Fruit fly (Drosophila melanogaster): ENCODE data around the gene Axn.
A peak's percentile ranks its signal among the peaks of the same experiment; 100 is the strongest.

The Axn gene

DNA sequence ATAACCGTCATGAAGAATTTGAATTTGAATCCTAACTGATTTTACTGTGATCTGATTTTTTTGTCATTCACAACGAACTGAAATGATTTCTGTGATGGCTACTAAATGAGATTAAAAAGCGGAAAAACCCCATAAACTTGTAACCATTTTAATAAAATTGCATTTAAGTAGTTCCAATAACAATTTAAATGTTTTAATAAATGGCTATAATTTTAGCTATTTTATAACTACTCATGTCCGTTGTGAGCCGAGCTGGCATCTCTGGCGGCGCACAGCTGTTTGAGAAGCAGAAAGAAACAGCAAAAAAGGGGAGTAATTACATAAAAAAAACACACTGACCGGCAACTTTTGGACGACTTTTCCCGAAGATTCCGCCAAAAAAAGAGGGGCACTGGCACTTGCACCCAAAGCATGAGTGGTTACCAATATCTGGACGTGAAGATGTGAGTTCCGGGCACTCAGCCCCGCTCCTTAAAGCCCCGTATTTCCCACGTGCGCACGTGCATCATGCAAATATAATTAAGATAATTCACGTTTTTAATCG is 34.0 kb downstream of the Axn start, which contains the start of the genes CG7950 and Rpp14a (continued):
- TF ChIP-seq TFAM (GFP tag; optimal IDR thresholded peaks at IDR 0.05): no peak
- TF ChIP-seq bcd (GFP tag; optimal IDR thresholded peaks at IDR 0.05): peak; percentile 49
- peak; percentile 47 for TF ChIP-seq CG5245 (GFP tag; optimal IDR thresholded peaks at IDR 0.05)
- peak; percentile 38 for TF ChIP-seq crc (GFP tag; optimal IDR thresholded peaks at IDR 0.05)
- TF ChIP-seq Six4 (GFP tag; optimal IDR thresholded peaks at IDR 0.05): peak; percentile 57
- no peak; the same call in 1 of the 2 replicates for TF ChIP-seq Gsc (GFP tag; IDR thresholded peaks at IDR 0.05)
- peak; percentile 64 for TF ChIP-seq Fer1 (GFP tag; optimal IDR thresholded peaks at IDR 0.05)
- TF ChIP-seq tna (GFP tag; IDR thresholded peaks at IDR 0.05; ENCODE audit: partially characterized antibody): no peak
- peak; percentile 78 for TF ChIP-seq Atf6 (GFP tag; IDR thresholded peaks at IDR 0.05)
- peak; percentile 77 for TF ChIP-seq tin (GFP tag; optimal IDR thresholded peaks at IDR 0.05)
- peak; percentile 72 for TF ChIP-seq sens-2 (GFP tag; IDR thresholded peaks at IDR 0.05)
- peak; percentile 62 for TF ChIP-seq Dad (GFP tag; optimal IDR thresholded peaks at IDR 0.05)
- peak; percentile 70 for TF ChIP-seq CG32772 (GFP tag; IDR thresholded peaks at IDR 0.05)
- peak; percentile 53 for TF ChIP-seq CG12744 (GFP tag; optimal IDR thresholded peaks at IDR 0.05)
- TF ChIP-seq CG5180 (GFP tag; optimal IDR thresholded peaks at IDR 0.05): no peak
- no peak for TF ChIP-seq inv (GFP tag; IDR thresholded peaks at IDR 0.05; ENCODE audit: partially characterized antibody)
- no peak for TF ChIP-seq gt (GFP tag; IDR thresholded peaks at IDR 0.05)
- peak; percentile 24 for TF ChIP-seq CG8089 (GFP tag; optimal IDR thresholded peaks at IDR 0.05)
- TF ChIP-seq CG14050 (GFP tag; IDR thresholded peaks at IDR 0.05): peak; percentile 77
- peak; percentile 54 for TF ChIP-seq CG18476 (GFP tag; optimal IDR thresholded peaks at IDR 0.05)
- peak; percentile 89 for TF ChIP-seq zfh2 (GFP tag; optimal IDR thresholded peaks at IDR 0.05)
- TF ChIP-seq CG2202 (tag; optimal IDR thresholded peaks at IDR 0.05): peak; percentile 55
- peak; percentile 53 for TF ChIP-seq CG31388 (GFP tag; optimal IDR thresholded peaks at IDR 0.05)
- peak; percentile 72 for TF ChIP-seq CG10209 (GFP tag; optimal IDR thresholded peaks at IDR 0.05)
- peak; percentile 42 for TF ChIP-seq Antp (GFP tag; optimal IDR thresholded peaks at IDR 0.05)
- peak; percentile 48 for TF ChIP-seq Lhr (GFP tag; optimal IDR thresholded peaks at IDR 0.05)
- no peak for TF ChIP-seq Doc2 (GFP tag; IDR thresholded peaks at IDR 0.05)
- TF ChIP-seq pum (GFP tag; optimal IDR thresholded peaks at IDR 0.05): peak; percentile 73
- no peak for TF ChIP-seq CG15479 (GFP tag; optimal IDR thresholded peaks at IDR 0.05)
- peak; percentile 82 for TF ChIP-seq Aef1 (GFP tag; IDR thresholded peaks at IDR 0.05)
- TF ChIP-seq ranshi (GFP tag; IDR thresholded peaks at IDR 0.05): peak; percentile 80
- TF ChIP-seq CG30431 (GFP tag; optimal IDR thresholded peaks at IDR 0.05): peak; percentile 21
- no peak for TF ChIP-seq Vsx1 (GFP tag; optimal IDR thresholded peaks at IDR 0.05)
- TF ChIP-seq CG6854 (GFP tag; optimal IDR thresholded peaks at IDR 0.05): no peak

DNA sequence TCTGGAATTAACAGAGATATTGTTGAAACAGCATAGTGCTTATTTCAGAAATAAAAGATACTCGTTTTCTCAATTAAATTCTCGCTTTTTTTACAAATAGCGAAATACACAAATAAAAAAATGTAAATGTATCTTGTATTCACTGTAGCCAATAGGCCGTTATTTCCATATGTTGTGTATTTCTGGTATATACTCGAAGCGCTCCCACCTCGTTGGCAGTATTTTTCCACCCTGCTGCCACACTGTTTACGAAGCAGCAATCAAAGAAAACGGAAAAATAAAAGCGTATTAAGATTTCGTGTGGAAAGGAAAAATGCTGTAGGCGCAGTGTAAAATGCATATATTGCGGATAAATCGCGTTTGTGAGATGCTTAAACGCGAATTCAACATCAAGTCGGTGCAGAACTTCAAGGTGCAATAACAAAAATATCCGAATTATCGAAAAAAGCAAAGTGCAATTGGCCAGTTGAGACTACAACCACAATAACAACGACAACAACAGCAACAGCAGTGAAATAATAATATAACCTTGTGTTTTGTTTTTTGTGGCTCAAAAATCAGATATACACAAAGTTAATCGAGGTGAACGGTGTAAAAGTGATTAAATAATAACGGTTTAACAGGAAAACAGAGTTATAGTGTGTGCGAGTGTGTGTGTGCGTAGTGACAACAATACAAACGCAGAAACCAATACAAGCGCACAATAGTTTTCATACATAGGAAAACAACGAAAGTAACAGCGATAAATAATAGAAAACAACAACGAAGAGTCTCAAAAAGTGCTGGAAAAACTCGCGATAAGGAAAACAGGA is 35.6 kb downstream of the Axn start, which contains the start of gene sima:
TSS of gene sima (plus strand) at position 255 of the 812 bp plus-strand sequence.
- no peak for TF ChIP-seq wor (GFP tag; IDR thresholded peaks at IDR 0.05)
- no peak for TF ChIP-seq CG10274 (GFP tag; optimal IDR thresholded peaks at IDR 0.05)
- TF ChIP-seq CG12391 (tag; optimal IDR thresholded peaks at IDR 0.05): peak; percentile 38
- TF ChIP-seq h (optimal IDR thresholded peaks at IDR 0.05): no peak
- peak; percentile 9 for TF ChIP-seq Hr3 (GFP tag; optimal IDR thresholded peaks at IDR 0.05)
- TF ChIP-seq exex (tag; optimal IDR thresholded peaks at IDR 0.05): peak; percentile 32
- no peak for TF ChIP-seq CG6813 (GFP tag; optimal IDR thresholded peaks at IDR 0.05)
- peak; percentile 96 for TF ChIP-seq gfzf (GFP tag; optimal IDR thresholded peaks at IDR 0.05)
- TF ChIP-seq CG4328 (GFP tag; optimal IDR thresholded peaks at IDR 0.05): no peak
- no peak for TF ChIP-seq HmgD (GFP tag; optimal IDR thresholded peaks at IDR 0.05)
- no peak for TF ChIP-seq CG3407 (GFP tag; optimal IDR thresholded peaks at IDR 0.05)
- TF ChIP-seq CG15479 (GFP tag; optimal IDR thresholded peaks at IDR 0.05): no peak
- TF ChIP-seq sima (GFP tag; optimal IDR thresholded peaks at IDR 0.05): no peak
- peak; percentile 77 for TF ChIP-seq slbo (GFP tag; IDR thresholded peaks at IDR 0.05)
- no peak for TF ChIP-seq dimm (GFP tag; IDR thresholded peaks at IDR 0.05)
- TF ChIP-seq BtbVII (GFP tag; optimal IDR thresholded peaks at IDR 0.05): no peak
- TF ChIP-seq ken (GFP tag; IDR thresholded peaks at IDR 0.05): no peak
- TF ChIP-seq Nf-YC (tag; optimal IDR thresholded peaks at IDR 0.05): peak; percentile 50

Measured in whole organism, embryonic.